Worm (Caenorhabditis elegans): ENCODE data around the gene vps-26.

DNA sequence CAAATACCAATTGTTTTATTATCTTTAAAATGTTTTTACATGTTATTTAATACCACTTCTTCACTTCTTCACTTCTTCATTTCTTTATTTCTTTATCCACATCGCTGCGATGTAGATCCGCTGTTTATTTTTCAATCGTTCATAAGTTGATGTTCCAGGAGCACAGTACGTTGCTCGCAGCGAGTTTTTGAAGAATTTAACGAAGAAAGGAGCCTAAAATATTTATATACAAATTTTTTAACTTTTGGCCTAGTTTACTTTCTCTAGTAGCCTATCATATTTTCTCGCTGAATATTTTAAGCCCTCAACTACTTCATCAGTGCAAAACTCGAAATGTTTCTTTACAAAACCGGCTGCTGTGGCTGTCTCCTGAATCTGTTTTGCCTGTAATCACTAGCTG is 23.4 kb downstream of the vps-26 start:
- TF ChIP-seq ceh-28 (tag; optimal IDR thresholded peaks at IDR 0.05) = no peak
- no peak for TF ChIP-seq nhr-237 (tag; optimal IDR thresholded peaks at IDR 0.05)
- TF ChIP-seq nhr-67 (tag; optimal IDR thresholded peaks at IDR 0.05) = no peak
- TF ChIP-seq unc-62 (GFP tag; optimal IDR thresholded peaks at IDR 0.05) = no peak
- no peak for TF ChIP-seq ztf-11 (tag; optimal IDR thresholded peaks at IDR 0.05)
- TF ChIP-seq tbx-2 (tag; optimal IDR thresholded peaks at IDR 0.05) = no peak
